Fruit fly (Drosophila melanogaster) whole organism: ENCODE results near the gene Argl.

Source experiments
- Dll ChIP-seq: fragments of >200 bp; optimal IDR thresholded peaks from 2 replicates; lab custom pipeline; 2017
- pan ChIP-seq: fragments of >200 bp; optimal IDR thresholded peaks from 2 replicates; lab custom pipeline; 2017
- psq ChIP-seq: fragments of >200 bp; optimal IDR thresholded peaks from 2 replicates; lab custom pipeline; 2017
- usp ChIP-seq: fragments of >200 bp; optimal IDR thresholded peaks from 2 replicates; lab custom pipeline; 2017; ENCODE audit warnings: missing biosample characterization, missing genetic modification characterization, mixed read lengths

- TF ChIP-seq Dll (no peak), usp (no peak), psq (lab: Kevin White, UChicago) (no peak), pan (lab: Kevin White, UChicago) (no peak)
Measured at dm6 chr2L:8933710-8934242, 8.1 kb downstream of the Argl start, which contains the start of gene Tsp29Fa.
